Worm (Caenorhabditis elegans): ENCODE data around the gene W02D7.4.

W02D7.4 gene

DNA sequence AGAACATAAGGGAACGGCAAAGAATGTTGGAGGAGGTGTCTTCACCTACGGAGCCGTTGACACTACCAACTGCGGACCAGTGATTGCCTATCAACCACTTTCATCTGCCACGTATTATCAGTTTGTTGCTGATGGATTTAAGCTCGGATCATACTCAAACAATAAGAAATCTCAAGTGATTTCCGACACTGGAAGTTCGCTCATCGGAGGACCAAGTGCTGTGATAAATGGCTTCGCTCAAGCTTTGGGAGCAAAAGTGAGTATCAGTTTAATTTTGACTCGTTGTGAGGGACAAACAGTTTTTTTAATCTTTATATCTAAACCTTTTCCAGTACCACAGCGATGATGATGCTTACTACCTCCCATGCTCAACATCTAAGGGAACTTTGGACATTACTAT lies 26.0 kb downstream of the W02D7.4 start:
- TF ChIP-seq ref-1 (GFP tag; conservative IDR thresholded peaks at IDR 0.05) (no peak), tab-1 (GFP tag; IDR thresholded peaks at IDR 0.05) (no peak), med-1 (GFP tag; optimal IDR thresholded peaks at IDR 0.05; ENCODE audit: insufficient read depth) (no peak), T22C8.4 (GFP tag; IDR thresholded peaks at IDR 0.05) (no peak), cog-1 (tag; optimal IDR thresholded peaks at IDR 0.05) (no peak), flt-1 (GFP tag; IDR thresholded peaks at IDR 0.05) (no peak), ztf-23 (GFP tag; IDR thresholded peaks at IDR 0.05) (no peak), klf-2 (GFP tag; conservative IDR thresholded peaks at IDR 0.05) (no peak), ztf-29 (GFP tag; IDR thresholded peaks at IDR 0.05) (no peak)

DNA sequence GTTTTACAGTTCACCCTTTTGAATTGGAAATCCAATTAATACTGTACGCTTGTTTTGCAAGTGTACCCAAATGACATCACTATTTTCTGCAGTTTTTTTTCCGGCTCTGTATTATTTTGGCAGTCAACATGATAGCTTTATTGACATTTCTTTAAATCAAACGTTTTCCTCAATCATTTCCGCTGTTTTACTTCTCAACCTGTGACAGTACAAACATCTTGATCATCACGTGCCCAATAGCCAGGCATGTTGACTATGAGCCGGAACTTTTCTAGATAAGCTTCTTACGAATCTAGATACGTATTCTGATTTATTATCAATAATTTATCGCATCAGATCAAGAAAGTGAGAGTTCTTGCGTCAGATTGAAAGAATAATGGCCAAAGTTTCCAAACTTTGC lies 27.5 kb downstream of the W02D7.4 start:
- TF ChIP-seq klf-2 (GFP tag; conservative IDR thresholded peaks at IDR 0.05) (no peak), cog-1 (tag; optimal IDR thresholded peaks at IDR 0.05) (no peak), med-1 (GFP tag; optimal IDR thresholded peaks at IDR 0.05; ENCODE audit: insufficient read depth) (no peak), ztf-23 (GFP tag; IDR thresholded peaks at IDR 0.05) (no peak), ztf-29 (GFP tag; IDR thresholded peaks at IDR 0.05) (no peak), tab-1 (GFP tag; IDR thresholded peaks at IDR 0.05) (no peak), flt-1 (GFP tag; IDR thresholded peaks at IDR 0.05) (no peak)

DNA sequence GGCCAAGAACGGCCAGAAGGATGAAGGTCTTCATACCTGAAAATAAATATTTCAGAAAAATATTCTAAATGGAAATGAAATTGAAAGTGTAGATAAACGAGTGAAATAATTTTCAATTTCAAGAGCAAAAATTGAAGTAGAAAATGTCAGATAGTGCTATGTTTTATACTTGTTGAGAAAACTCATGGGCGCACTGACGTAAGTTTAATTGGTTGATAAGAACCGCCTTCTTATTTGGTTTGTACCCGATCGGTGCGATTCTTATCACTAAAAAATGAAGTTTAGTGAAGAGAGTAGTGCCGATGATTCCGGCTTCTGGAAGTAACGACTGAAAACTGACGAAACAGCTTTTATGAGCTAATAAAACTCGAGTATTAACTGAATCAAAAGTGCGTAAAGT lies 28.5 kb downstream of the W02D7.4 start, which contains the start of the genes asp-6 and asp-12:
Gene asp-6, minus strand, starts transcription at position 36 of the 400 bp plus-strand sequence.
Gene asp-12, plus strand, starts transcription at position 309 of the 400 bp plus-strand sequence.
- TF ChIP-seq ztf-23 (GFP tag; IDR thresholded peaks at IDR 0.05) (no peak), ref-1 (GFP tag; conservative IDR thresholded peaks at IDR 0.05) (no peak)

DNA sequence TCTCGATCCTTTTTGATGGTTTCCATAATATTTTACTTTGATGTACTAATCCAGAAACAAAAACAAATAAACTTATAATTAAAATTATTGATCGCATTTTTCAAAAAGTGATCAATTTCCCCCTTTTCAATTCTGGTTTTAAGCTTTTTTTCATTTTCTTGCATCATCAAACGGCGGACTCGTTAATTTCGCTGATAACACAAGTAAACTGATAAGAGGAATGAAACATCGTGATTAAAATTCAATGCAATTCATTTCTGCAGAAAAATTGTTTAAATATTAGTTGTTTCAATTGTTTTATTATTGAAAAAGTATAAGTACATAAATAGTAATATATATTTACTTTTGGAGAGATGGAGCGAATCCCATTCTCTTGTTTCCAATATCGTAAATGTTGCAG lies 30.1 kb downstream of the W02D7.4 start:
- TF ChIP-seq T22C8.4 (GFP tag; IDR thresholded peaks at IDR 0.05) (no peak), tab-1 (GFP tag; IDR thresholded peaks at IDR 0.05) (no peak), ztf-23 (GFP tag; IDR thresholded peaks at IDR 0.05) (no peak), ztf-29 (GFP tag; IDR thresholded peaks at IDR 0.05) (no peak), cog-1 (tag; optimal IDR thresholded peaks at IDR 0.05) (no peak), med-1 (GFP tag; optimal IDR thresholded peaks at IDR 0.05; ENCODE audit: insufficient read depth) (no peak), flt-1 (GFP tag; IDR thresholded peaks at IDR 0.05) (no peak), klf-2 (GFP tag; conservative IDR thresholded peaks at IDR 0.05) (no peak), ref-1 (GFP tag; conservative IDR thresholded peaks at IDR 0.05) (no peak)

DNA sequence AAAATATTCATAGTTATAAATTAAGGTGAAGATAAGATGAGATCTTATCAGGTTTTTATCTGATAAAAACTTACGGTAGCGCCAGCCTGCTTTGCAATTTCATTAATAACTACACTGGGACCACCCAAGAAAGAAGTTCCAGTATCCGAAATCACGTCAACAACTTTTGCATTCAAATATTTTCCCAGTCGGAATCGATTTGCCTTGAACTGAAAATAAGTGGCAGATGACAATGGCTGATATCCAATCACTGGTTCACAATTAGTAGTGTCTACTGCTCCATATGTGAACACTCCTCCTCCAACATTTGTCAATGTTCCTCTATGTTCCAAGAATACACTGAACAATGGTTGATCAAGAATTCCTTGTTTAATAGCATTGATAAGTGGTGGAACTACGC lies 31.2 kb downstream of the W02D7.4 start, which contains the start of gene F21F8.5:
Gene F21F8.5, minus strand, starts transcription at position 101 of the 400 bp plus-strand sequence.
- TF ChIP-seq T22C8.4 (GFP tag; IDR thresholded peaks at IDR 0.05) (no peak), cog-1 (tag; optimal IDR thresholded peaks at IDR 0.05) (no peak)

ce11 chrV:8263941-8264340 lies 33.5 kb downstream of the W02D7.4 start, which contains the start of gene C16D9.9:
Gene C16D9.9 (plus strand): TSS chrV:8264241.
- no peak for TF ChIP-seq ztf-29 (GFP tag; IDR thresholded peaks at IDR 0.05)
- TF ChIP-seq ref-1 (GFP tag; conservative IDR thresholded peaks at IDR 0.05), result no peak
- TF ChIP-seq tab-1 (GFP tag; IDR thresholded peaks at IDR 0.05), result no peak
- TF ChIP-seq med-1 (GFP tag; optimal IDR thresholded peaks at IDR 0.05; ENCODE audit: insufficient read depth), result no peak
- TF ChIP-seq cog-1 (tag; optimal IDR thresholded peaks at IDR 0.05), result no peak
- no peak for TF ChIP-seq ztf-23 (GFP tag; IDR thresholded peaks at IDR 0.05)
- no peak for TF ChIP-seq flt-1 (GFP tag; IDR thresholded peaks at IDR 0.05)
- no peak for TF ChIP-seq T22C8.4 (GFP tag; IDR thresholded peaks at IDR 0.05)
- TF ChIP-seq klf-2 (GFP tag; conservative IDR thresholded peaks at IDR 0.05), result no peak

- TF ChIP-seq ztf-29 (GFP tag; IDR thresholded peaks at IDR 0.05) (no peak), med-1 (GFP tag; optimal IDR thresholded peaks at IDR 0.05; ENCODE audit: insufficient read depth) (no peak), flt-1 (GFP tag; IDR thresholded peaks at IDR 0.05) (no peak), ztf-23 (GFP tag; IDR thresholded peaks at IDR 0.05) (no peak), tab-1 (GFP tag; IDR thresholded peaks at IDR 0.05) (no peak), ref-1 (GFP tag; conservative IDR thresholded peaks at IDR 0.05) (no peak), T22C8.4 (GFP tag; IDR thresholded peaks at IDR 0.05) (no peak), cog-1 (tag; optimal IDR thresholded peaks at IDR 0.05) (no peak), klf-2 (GFP tag; conservative IDR thresholded peaks at IDR 0.05) (no peak)
Observed at ce11 chrV:8263466-8263865, 33.9 kb downstream of the W02D7.4 start, which contains the start of gene C16D9.8. Gene C16D9.8 (minus strand): TSS chrV:8263566.

- TF ChIP-seq tab-1 (GFP tag; IDR thresholded peaks at IDR 0.05), result no peak
- TF ChIP-seq ztf-23 (GFP tag; IDR thresholded peaks at IDR 0.05), result no peak
- no peak for TF ChIP-seq klf-2 (GFP tag; conservative IDR thresholded peaks at IDR 0.05)
- TF ChIP-seq ref-1 (GFP tag; conservative IDR thresholded peaks at IDR 0.05), result no peak
- TF ChIP-seq ztf-29 (GFP tag; IDR thresholded peaks at IDR 0.05), result no peak
- no peak for TF ChIP-seq med-1 (GFP tag; optimal IDR thresholded peaks at IDR 0.05; ENCODE audit: insufficient read depth)
- TF ChIP-seq cog-1 (tag; optimal IDR thresholded peaks at IDR 0.05), result no peak
- no peak for TF ChIP-seq flt-1 (GFP tag; IDR thresholded peaks at IDR 0.05)
- TF ChIP-seq T22C8.4 (GFP tag; IDR thresholded peaks at IDR 0.05), result no peak
Observed at ce11 chrV:8262212-8262611, 35.2 kb downstream of the W02D7.4 start.

DNA sequence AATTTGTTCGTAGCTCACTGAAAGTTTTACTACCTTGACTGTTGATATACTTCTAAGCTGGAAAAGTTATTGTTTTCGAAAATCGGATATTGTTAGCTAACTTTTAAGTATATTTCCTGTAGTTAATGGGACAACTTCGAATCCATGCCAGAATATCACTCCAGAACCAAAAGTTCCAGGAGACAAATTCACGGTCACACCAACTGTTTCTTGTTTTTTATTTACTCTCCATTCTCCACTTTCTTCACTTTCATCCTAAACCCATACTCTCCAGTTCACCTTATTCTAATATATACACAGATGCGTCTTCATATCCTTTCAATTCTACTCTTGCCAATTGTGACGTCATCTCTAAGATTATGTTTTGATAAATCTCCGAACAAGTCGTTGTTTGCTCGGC lies 38.4 kb downstream of the W02D7.4 start, which contains the start of gene C16D9.1:
Gene C16D9.1, plus strand, starts transcription at position 301 of the 400 bp plus-strand sequence.
- TF ChIP-seq klf-2 (GFP tag; conservative IDR thresholded peaks at IDR 0.05) (no peak), med-1 (GFP tag; optimal IDR thresholded peaks at IDR 0.05; ENCODE audit: insufficient read depth) (no peak), cog-1 (tag; optimal IDR thresholded peaks at IDR 0.05) (no peak), ztf-29 (GFP tag; IDR thresholded peaks at IDR 0.05) (no peak), T22C8.4 (GFP tag; IDR thresholded peaks at IDR 0.05) (no peak)

DNA sequence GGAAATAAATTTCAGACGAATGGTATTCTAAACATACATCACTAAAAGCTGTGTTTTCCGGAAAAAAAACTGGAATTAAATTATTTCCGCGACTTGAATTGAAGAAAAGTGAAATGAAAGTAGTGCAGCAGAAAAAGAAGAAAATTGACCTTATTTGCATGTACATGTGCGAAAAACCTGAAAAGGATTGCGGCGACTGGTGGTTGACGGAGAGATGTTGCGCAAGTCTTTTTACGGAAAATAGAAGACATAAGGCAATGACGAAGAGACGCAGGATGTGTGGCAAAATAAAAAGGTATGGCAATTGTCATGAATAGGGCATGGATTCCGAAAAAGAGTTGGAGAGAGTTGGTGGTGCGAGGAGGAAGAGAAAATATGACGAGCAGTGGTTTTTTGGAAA lies 42.4 kb downstream of the W02D7.4 start:
- TF ChIP-seq ztf-23 (GFP tag; IDR thresholded peaks at IDR 0.05) (no peak), klf-2 (GFP tag; conservative IDR thresholded peaks at IDR 0.05) (no peak), ref-1 (GFP tag; conservative IDR thresholded peaks at IDR 0.05) (no peak), ztf-29 (GFP tag; IDR thresholded peaks at IDR 0.05) (no peak), T22C8.4 (GFP tag; IDR thresholded peaks at IDR 0.05) (no peak), med-1 (GFP tag; optimal IDR thresholded peaks at IDR 0.05; ENCODE audit: insufficient read depth) (no peak), tab-1 (GFP tag; IDR thresholded peaks at IDR 0.05) (no peak), flt-1 (GFP tag; IDR thresholded peaks at IDR 0.05) (no peak), cog-1 (tag; optimal IDR thresholded peaks at IDR 0.05) (no peak)
